Worm (Caenorhabditis elegans): ENCODE measurements around the gene aex-3.

ce11 chrX:725868-726267, 33.7 kb downstream of the aex-3 start, which contains the start of gene sli-1:
- no peak for TF ChIP-seq klf-2 (GFP tag; conservative IDR thresholded peaks at IDR 0.05)
- no peak for TF ChIP-seq flt-1 (GFP tag; IDR thresholded peaks at IDR 0.05)
- TF ChIP-seq ztf-29 (GFP tag; IDR thresholded peaks at IDR 0.05) = no peak
- no peak for TF ChIP-seq ztf-23 (GFP tag; IDR thresholded peaks at IDR 0.05)
- no peak for TF ChIP-seq tab-1 (GFP tag; IDR thresholded peaks at IDR 0.05)
